Fruit fly (Drosophila melanogaster) whole organism, embryonic: ENCODE results near the gene egh.

Source experiments
- Atf3 ChIP-seq: fragments of 200-800 bp; sonication (Bioruptor generic); optimal IDR thresholded peaks from 3 replicates; lab custom pipeline; 2016; ENCODE audit warnings: missing biosample characterization, missing genetic modification characterization
- Bgb ChIP-seq: fragments of 200-800 bp; sonication (Bioruptor generic); IDR thresholded peaks from 2 replicates; pipeline ENCODE4 v1.3.6; 2022; ENCODE audit warnings: missing biosample characterization, missing genetic modification characterization; ENCODE audit not compliant: partially characterized antibody
- CG10959 ChIP-seq: fragments of 200-800 bp; sonication (Bioruptor generic); IDR thresholded peaks from 2 replicates; pipeline ENCODE4 v1.3.6; 2022; ENCODE audit warnings: missing biosample characterization, missing genetic modification characterization
- CG12299 ChIP-seq: fragments of 200-800 bp; sonication (Bioruptor generic); optimal IDR thresholded peaks from 2 replicates; lab custom pipeline; 2018; ENCODE audit warnings: missing biosample characterization, mild to moderate bottlenecking, missing genetic modification characterization
- CG12744 ChIP-seq: fragments of 200-800 bp; sonication (Bioruptor generic); optimal IDR thresholded peaks from 2 replicates; lab custom pipeline; 2016; ENCODE audit warnings: missing biosample characterization, missing genetic modification characterization
- CG12942 ChIP-seq: fragments of 200-800 bp; sonication (Bioruptor generic); optimal IDR thresholded peaks from 3 replicates; lab custom pipeline; 2016; ENCODE audit warnings: missing biosample characterization, missing genetic modification characterization
- CG14014 ChIP-seq: fragments of 200-800 bp; sonication (Bioruptor generic); IDR thresholded peaks from 2 replicates; pipeline ENCODE4 v1.3.6; 2022; ENCODE audit warnings: missing biosample characterization, missing genetic modification characterization
- CG15479 ChIP-seq: fragments of 200-800 bp; sonication (Bioruptor generic); optimal IDR thresholded peaks from 3 replicates; lab custom pipeline; 2019; ENCODE audit warnings: missing biosample characterization, mild to moderate bottlenecking, missing genetic modification characterization, moderate library complexity
- CG15601 ChIP-seq: fragments of 200-800 bp; sonication (Bioruptor generic); optimal IDR thresholded peaks from 3 replicates; lab custom pipeline; 2019; ENCODE audit warnings: missing biosample characterization, mild to moderate bottlenecking, missing genetic modification characterization, moderate library complexity
- CG1603 ChIP-seq: fragments of 200-800 bp; sonication (Bioruptor generic); optimal IDR thresholded peaks from 2 replicates; lab custom pipeline; 2019; ENCODE audit warnings: missing biosample characterization, mild to moderate bottlenecking, missing genetic modification characterization, moderate library complexity
- CG18619 ChIP-seq: fragments of 200-800 bp; sonication (Bioruptor generic); optimal IDR thresholded peaks from 3 replicates; lab custom pipeline; 2017; ENCODE audit warnings: missing biosample characterization, mild to moderate bottlenecking, missing genetic modification characterization
- CG32532 ChIP-seq: fragments of 200-800 bp; sonication (Bioruptor generic); IDR thresholded peaks from 2 replicates; pipeline ENCODE4 v1.3.6; 2022; ENCODE audit warnings: missing biosample characterization, missing genetic modification characterization
- CG34376 ChIP-seq: fragments of 200-800 bp; sonication (Bioruptor generic); optimal IDR thresholded peaks from 2 replicates; lab custom pipeline; 2018; ENCODE audit warnings: missing biosample characterization, mild to moderate bottlenecking, missing genetic modification characterization
- CG4424 ChIP-seq: fragments of 200-800 bp; sonication (Bioruptor generic); optimal IDR thresholded peaks from 3 replicates; lab custom pipeline; 2016; ENCODE audit warnings: missing biosample characterization, missing genetic modification characterization
- CG6765 ChIP-seq: fragments of 200-800 bp; sonication (Bioruptor generic); optimal IDR thresholded peaks from 3 replicates; lab custom pipeline; 2017; ENCODE audit warnings: missing biosample characterization, mild to moderate bottlenecking, missing genetic modification characterization
- CG7963 ChIP-seq: fragments of 200-800 bp; sonication (Bioruptor generic); IDR thresholded peaks from 3 replicates; pipeline ENCODE4 v1.3.6; 2022; ENCODE audit warnings: missing biosample characterization, missing genetic modification characterization; ENCODE audit not compliant: partially characterized antibody
- CG9437 ChIP-seq: fragments of 200-800 bp; sonication (Bioruptor generic); optimal IDR thresholded peaks from 2 replicates; lab custom pipeline; 2018; ENCODE audit warnings: missing biosample characterization, mild to moderate bottlenecking, missing genetic modification characterization
- CG9876 ChIP-seq: fragments of 200-800 bp; sonication (Bioruptor generic); optimal IDR thresholded peaks from 2 replicates; lab custom pipeline; 2016; ENCODE audit warnings: missing biosample characterization, missing genetic modification characterization
- D19B ChIP-seq: fragments of 200-800 bp; sonication (Bioruptor generic); optimal IDR thresholded peaks from 2 replicates; lab custom pipeline; 2017; ENCODE audit warnings: missing biosample characterization, mild to moderate bottlenecking, missing genetic modification characterization
- Dll ChIP-seq: fragments of 200-800 bp; sonication (Bioruptor generic); IDR thresholded peaks from 4 replicates; pipeline ENCODE4 v1.3.6; 2022; ENCODE audit warnings: missing biosample characterization, missing genetic modification characterization; ENCODE audit not compliant: partially characterized antibody
- Doc3 ChIP-seq: fragments of 200-800 bp; sonication (Bioruptor generic); IDR thresholded peaks from 3 replicates; pipeline ENCODE4 v1.3.6; 2022; ENCODE audit warnings: missing biosample characterization, missing genetic modification characterization; ENCODE audit not compliant: partially characterized antibody
- Fer3 ChIP-seq: fragments of 200-800 bp; sonication (Bioruptor generic); optimal IDR thresholded peaks from 2 replicates; lab custom pipeline; 2018; ENCODE audit warnings: missing biosample characterization, mild to moderate bottlenecking, missing genetic modification characterization, moderate library complexity
- HLH3B ChIP-seq: fragments of 200-800 bp; sonication (Bioruptor generic); IDR thresholded peaks from 2 replicates; pipeline ENCODE4 v1.3.6; 2022; ENCODE audit warnings: missing biosample characterization, missing genetic modification characterization
- Hr78 ChIP-seq, 2 experiments: fragments of 200-800 bp in 1 of 2; fragments of >200 bp in 1 of 2; sonication (Bioruptor generic) in 1 of 2; optimal IDR thresholded peaks; 2 replicates each; lab custom pipeline; 2017 to 2019; ENCODE audit warnings: missing biosample characterization in 2 of 2, missing genetic modification characterization in 2 of 2, mild to moderate bottlenecking in 1 of 2, moderate library complexity in 1 of 2
- Max ChIP-seq: fragments of 200-800 bp; sonication (Bioruptor generic); optimal IDR thresholded peaks from 2 replicates; lab custom pipeline; 2016; ENCODE audit warnings: missing biosample characterization, mild to moderate bottlenecking, missing genetic modification characterization
- Med ChIP-seq: fragments of 200-800 bp; sonication (Bioruptor generic); peaks from one replicate; lab custom pipeline; 2016; ENCODE audit warnings: missing biosample characterization, missing genetic modification characterization, mild to moderate bottlenecking, inconsistent platforms, moderate library complexity
- Myb ChIP-seq: fragments of 200-800 bp; sonication (Bioruptor generic); optimal IDR thresholded peaks from 2 replicates; lab custom pipeline; 2016; ENCODE audit warnings: missing biosample characterization, missing genetic modification characterization
- Optix ChIP-seq: fragments of 200-800 bp; sonication (Bioruptor generic); IDR thresholded peaks from 3 replicates; pipeline ENCODE4 v1.3.6; 2022; ENCODE audit warnings: missing biosample characterization, missing genetic modification characterization
- Spps ChIP-seq: fragments of 200-800 bp; sonication (Bioruptor generic); optimal IDR thresholded peaks from 2 replicates; lab custom pipeline; 2018; ENCODE audit warnings: missing biosample characterization, mild to moderate bottlenecking, missing genetic modification characterization
- dmrt99B ChIP-seq: fragments of 200-800 bp; sonication (Bioruptor generic); optimal IDR thresholded peaks from 2 replicates; lab custom pipeline; 2018; ENCODE audit warnings: missing biosample characterization, mild to moderate bottlenecking, missing genetic modification characterization, moderate library complexity
- emc ChIP-seq: fragments of 200-800 bp; sonication (Bioruptor generic); optimal IDR thresholded peaks from 2 replicates; lab custom pipeline; 2016; ENCODE audit warnings: missing biosample characterization, missing genetic modification characterization
- ems ChIP-seq: fragments of 200-800 bp; sonication (Bioruptor generic); optimal IDR thresholded peaks from 3 replicates; lab custom pipeline; 2016; ENCODE audit warnings: missing biosample characterization, missing genetic modification characterization
- ewg ChIP-seq: fragments of 200-800 bp; sonication (Bioruptor generic); optimal IDR thresholded peaks from 3 replicates; lab custom pipeline; 2017; ENCODE audit warnings: mild to moderate bottlenecking, missing biosample characterization, missing genetic modification reagents, missing genetic modification characterization
- fd64A ChIP-seq: fragments of 200-800 bp; sonication (Bioruptor generic); optimal IDR thresholded peaks from 3 replicates; lab custom pipeline; 2018; ENCODE audit warnings: missing biosample characterization, mild to moderate bottlenecking, missing genetic modification characterization
- fu2 ChIP-seq: fragments of 200-800 bp; sonication (Bioruptor generic); optimal IDR thresholded peaks from 2 replicates; lab custom pipeline; 2016; ENCODE audit warnings: missing biosample characterization, missing genetic modification characterization
- grn ChIP-seq: fragments of 200-800 bp; sonication (Bioruptor generic); optimal IDR thresholded peaks from 3 replicates; lab custom pipeline; 2017; ENCODE audit warnings: missing biosample characterization, missing genetic modification characterization
- org-1 ChIP-seq: fragments of 200-800 bp; sonication (Bioruptor generic); optimal IDR thresholded peaks from 2 replicates; lab custom pipeline; 2017; ENCODE audit warnings: missing biosample characterization, missing genetic modification characterization
- pros ChIP-seq: fragments of 200-800 bp; sonication (Bioruptor generic); optimal IDR thresholded peaks from 3 replicates; lab custom pipeline; 2019; ENCODE audit warnings: missing biosample characterization, mild to moderate bottlenecking, missing genetic modification characterization, moderate library complexity
- sna ChIP-seq: fragments of 200-800 bp; sonication (Bioruptor generic); IDR thresholded peaks from 2 replicates; pipeline ENCODE4 v1.3.6; 2022; ENCODE audit warnings: missing biosample characterization, missing genetic modification characterization; ENCODE audit not compliant: partially characterized antibody
- so ChIP-seq: fragments of 200-800 bp; sonication (Bioruptor generic); IDR thresholded peaks from 3 replicates; pipeline ENCODE4 v1.3.6; 2022; ENCODE audit warnings: missing biosample characterization, missing genetic modification characterization
- sr ChIP-seq: fragments of 200-800 bp; sonication (Bioruptor generic); IDR thresholded peaks from 3 replicates; pipeline ENCODE4 v1.3.6; 2022; ENCODE audit warnings: missing biosample characterization, missing genetic modification characterization
- unpg ChIP-seq: fragments of 200-800 bp; sonication (Bioruptor generic); optimal IDR thresholded peaks from 3 replicates; lab custom pipeline; 2018; ENCODE audit warnings: missing biosample characterization, mild to moderate bottlenecking, missing genetic modification characterization, moderate library complexity

The egh gene

dm6 chrX:2545328-2545758, 43.0 kb upstream of the egh start, which contains the start of gene trol (continued):
- TF ChIP-seq CG18619 (no peak), CG32532 (GFP tag; lab: Robert Waterston, UW) (0 out of 2 replicates have a peak, but pooled peaks have one; percentile 18), CG15479 (peak; percentile 45), CG6765 (no peak), CG12744 (GFP tag; lab: Kevin White, UChicago) (no peak), Doc3 (GFP tag; lab: Robert Waterston, UW) (no peak), Med (GFP tag; lab: Kevin White, UChicago) (peak; percentile 79), Dll (GFP tag; lab: Robert Waterston, UW) (0 out of 4 replicates have a peak, but pooled peaks have one; percentile 31), org-1 (GFP tag; lab: Kevin White, UChicago) (no peak), Bgb (0 out of 2 replicates have a peak, but pooled peaks have one; percentile 28), CG15601 (tag; lab: Kevin White, UChicago) (no peak), Myb (GFP tag; lab: Kevin White, UChicago) (no peak), Fer3 (tag; lab: Kevin White, UChicago) (no peak), CG12942 (GFP tag; lab: Kevin White, UChicago) (no peak), CG14014 (GFP tag; lab: Robert Waterston, UW) (no peak), ewg (GFP tag; lab: Kevin White, UChicago) (no peak), CG9876 (GFP tag; lab: Kevin White, UChicago) (no peak), HLH3B (GFP tag; lab: Robert Waterston, UW) (no peak), Atf3 (GFP tag; lab: Kevin White, UChicago) (no peak), sna (no peak), so (GFP tag; lab: Robert Waterston, UW) (peak; percentile 39; the same call in 1 of the 3 replicates), ems (no peak), Max (GFP tag; lab: Kevin White, UChicago) (no peak), grn (peak; percentile 19), Spps (tag; lab: Kevin White, UChicago) (no peak), Optix (GFP tag; lab: Robert Waterston, UW) (no peak), CG7963 (GFP tag; lab: Robert Waterston, UW) (no peak), CG9437 (GFP tag; lab: Kevin White, UChicago) (no peak), fd64A (GFP tag; lab: Kevin White, UChicago) (no peak), CG4424 (GFP tag; lab: Kevin White, UChicago) (no peak), CG34376 (GFP tag; lab: Kevin White, UChicago) (no peak), emc (GFP tag; lab: Kevin White, UChicago) (no peak), pros (GFP tag; lab: Kevin White, UChicago) (peak; percentile 21), CG10959 (GFP tag; lab: Robert Waterston, UW) (no peak), CG12299 (tag; lab: Kevin White, UChicago) (no peak), fu2 (GFP tag; lab: Kevin White, UChicago) (no peak), unpg (GFP tag; lab: Kevin White, UChicago) (no peak), dmrt99B (no peak), Hr78 (GFP tag; optimal IDR thresholded peaks at IDR 0.05; lab: Kevin White, UChicago) (peak in 1 of 2 experiments; percentile 28), sr (GFP tag; lab: Robert Waterston, UW) (peak; percentile 87), CG1603 (tag; lab: Kevin White, UChicago) (no peak), D19B (no peak)
